Fruit fly (Drosophila melanogaster) whole organism, embryonic: ENCODE data around the gene Cep164.

Experiments used
- BEAF-32 ChIP-seq: fragments of 200-800 bp; sonication (Bioruptor generic); optimal IDR thresholded peaks from 3 replicates; lab custom pipeline; 2017; ENCODE audit warnings: missing biosample characterization, missing genetic modification characterization, mild to moderate bottlenecking, moderate library complexity, missing genetic modification reagents
- CG11093 ChIP-seq: fragments of 200-800 bp; sonication (Bioruptor generic); IDR thresholded peaks from 3 replicates; pipeline ENCODE4 v1.3.6; 2022; ENCODE audit warnings: missing biosample characterization, missing genetic modification characterization
- CG11723 ChIP-seq: fragments of 200-800 bp; sonication (Bioruptor generic); optimal IDR thresholded peaks from 2 replicates; lab custom pipeline; 2017; ENCODE audit warnings: missing biosample characterization, mild to moderate bottlenecking, missing genetic modification characterization
- CG12236 ChIP-seq: fragments of 200-800 bp; sonication (Bioruptor generic); optimal IDR thresholded peaks from 2 replicates; lab custom pipeline; 2016; ENCODE audit warnings: missing biosample characterization, missing genetic modification characterization
- CG15269 ChIP-seq: fragments of 200-800 bp; sonication (Bioruptor generic); optimal IDR thresholded peaks from 2 replicates; lab custom pipeline; 2018; ENCODE audit warnings: missing biosample characterization, mild to moderate bottlenecking, missing genetic modification characterization, moderate library complexity
- CG15479 ChIP-seq: fragments of 200-800 bp; sonication (Bioruptor generic); optimal IDR thresholded peaks from 3 replicates; lab custom pipeline; 2019; ENCODE audit warnings: missing biosample characterization, mild to moderate bottlenecking, missing genetic modification characterization, moderate library complexity
- CG1792 ChIP-seq: fragments of 200-800 bp; sonication (Bioruptor generic); optimal IDR thresholded peaks from 2 replicates; lab custom pipeline; 2016; ENCODE audit warnings: missing biosample characterization, missing genetic modification characterization
- CG2202 ChIP-seq: fragments of 200-800 bp; sonication (Bioruptor generic); optimal IDR thresholded peaks from 2 replicates; lab custom pipeline; 2018; ENCODE audit warnings: missing biosample characterization, mild to moderate bottlenecking, missing genetic modification characterization
- CG32767 ChIP-seq: fragments of 200-800 bp; sonication (Bioruptor generic); IDR thresholded peaks from 2 replicates; pipeline ENCODE4 v1.3.6; 2022; ENCODE audit warnings: missing biosample characterization, missing genetic modification characterization
- CG34422 ChIP-seq: fragments of 200-800 bp; sonication (Bioruptor generic); IDR thresholded peaks from 3 replicates; pipeline ENCODE4 v1.3.6; 2022; ENCODE audit warnings: missing biosample characterization, missing genetic modification characterization
- CG4360 ChIP-seq: fragments of 200-800 bp; sonication (Bioruptor generic); IDR thresholded peaks from 2 replicates; pipeline ENCODE4 v1.3.6; 2022; ENCODE audit warnings: missing biosample characterization, missing genetic modification characterization
- CG5953 ChIP-seq: fragments of 200-800 bp; sonication (Bioruptor generic); IDR thresholded peaks from 2 replicates; pipeline ENCODE4 v1.3.6; 2022; ENCODE audit warnings: missing biosample characterization, missing genetic modification characterization
- CG7271 ChIP-seq: fragments of 200-800 bp; sonication (Bioruptor generic); optimal IDR thresholded peaks from 2 replicates; lab custom pipeline; 2018; ENCODE audit warnings: missing biosample characterization, mild to moderate bottlenecking, missing genetic modification characterization, moderate library complexity
- CG7928 ChIP-seq: fragments of 200-800 bp; sonication (Bioruptor generic); optimal IDR thresholded peaks from 2 replicates; lab custom pipeline; 2017; ENCODE audit warnings: missing biosample characterization, mild to moderate bottlenecking, missing genetic modification characterization
- CG8944 ChIP-seq: fragments of 200-800 bp; sonication (Bioruptor generic); optimal IDR thresholded peaks from 3 replicates; lab custom pipeline; 2016; ENCODE audit warnings: missing biosample characterization, missing genetic modification characterization
- CG9817 ChIP-seq: fragments of 200-800 bp; sonication (Bioruptor generic); optimal IDR thresholded peaks from 2 replicates; lab custom pipeline; 2018; ENCODE audit warnings: missing biosample characterization, mild to moderate bottlenecking, missing genetic modification characterization, moderate library complexity
- Dip2 ChIP-seq: fragments of 200-800 bp; sonication (Bioruptor generic); IDR thresholded peaks from 2 replicates; pipeline ENCODE4 v1.3.6; 2022; ENCODE audit warnings: missing biosample characterization, missing genetic modification characterization
- Dll ChIP-seq: fragments of 200-800 bp; sonication (Bioruptor generic); IDR thresholded peaks from 4 replicates; pipeline ENCODE4 v1.3.6; 2022; ENCODE audit warnings: missing biosample characterization, missing genetic modification characterization; ENCODE audit not compliant: partially characterized antibody
- Gsc ChIP-seq: fragments of 200-800 bp; sonication (Bioruptor generic); IDR thresholded peaks from 2 replicates; pipeline ENCODE4 v1.3.6; 2022; ENCODE audit warnings: missing biosample characterization, missing genetic modification characterization
- HLH4C ChIP-seq: fragments of 200-800 bp; sonication (Bioruptor generic); IDR thresholded peaks from 3 replicates; pipeline ENCODE4 v1.3.6; 2022; ENCODE audit warnings: missing biosample characterization, missing genetic modification characterization; ENCODE audit not compliant: partially characterized antibody
- Hr3 ChIP-seq: fragments of 200-800 bp; sonication (Bioruptor generic); optimal IDR thresholded peaks from 3 replicates; lab custom pipeline; 2016; ENCODE audit warnings: missing biosample characterization, missing genetic modification characterization
- Lpt ChIP-seq: fragments of >200 bp; optimal IDR thresholded peaks from 2 replicates; lab custom pipeline; 2018; ENCODE audit warnings: missing biosample characterization, missing genetic modification characterization
- MESR4 ChIP-seq: fragments of 200-800 bp; sonication (Bioruptor generic); optimal IDR thresholded peaks from 2 replicates; lab custom pipeline; 2018; ENCODE audit warnings: missing biosample characterization, mild to moderate bottlenecking, missing genetic modification characterization, moderate library complexity
- Mad ChIP-seq: fragments of 200-800 bp; sonication (Bioruptor generic); optimal IDR thresholded peaks from 2 replicates; lab custom pipeline; 2016; ENCODE audit warnings: missing biosample characterization, missing genetic modification characterization
- Meics ChIP-seq: fragments of 200-800 bp; sonication (Bioruptor generic); optimal IDR thresholded peaks from 2 replicates; lab custom pipeline; 2017; ENCODE audit warnings: missing biosample characterization, mild to moderate bottlenecking, missing genetic modification characterization
- Nf-YA ChIP-seq: fragments of 200-800 bp; sonication (Bioruptor generic); IDR thresholded peaks from 2 replicates; pipeline ENCODE4 v1.3.6; 2022; ENCODE audit warnings: missing biosample characterization, missing genetic modification characterization
- Nf-YB ChIP-seq: fragments of 200-800 bp; sonication (Bioruptor generic); optimal IDR thresholded peaks from 3 replicates; lab custom pipeline; 2019; ENCODE audit warnings: missing biosample characterization, mild to moderate bottlenecking, missing genetic modification characterization, moderate library complexity
- Pdp1 ChIP-seq, 2 experiments: fragments of 200-800 bp; sonication (Bioruptor generic); optimal IDR thresholded peaks; 3 replicates each; lab custom pipeline; 2016; ENCODE audit warnings: missing biosample characterization in 2 of 2, missing genetic modification characterization in 2 of 2, mild to moderate bottlenecking in 1 of 2, moderate library complexity in 1 of 2
- Spps ChIP-seq: fragments of 200-800 bp; sonication (Bioruptor generic); optimal IDR thresholded peaks from 2 replicates; lab custom pipeline; 2018; ENCODE audit warnings: missing biosample characterization, mild to moderate bottlenecking, missing genetic modification characterization
- bbx ChIP-seq: fragments of 200-800 bp; sonication (Bioruptor generic); IDR thresholded peaks from 2 replicates; pipeline ENCODE4 v1.3.6; 2022; ENCODE audit warnings: missing biosample characterization, missing genetic modification characterization; ENCODE audit not compliant: partially characterized antibody
- cas ChIP-seq: fragments of 200-800 bp; sonication (Bioruptor generic); IDR thresholded peaks from 2 replicates; pipeline ENCODE4 v1.3.6; 2022; ENCODE audit warnings: missing biosample characterization, missing genetic modification characterization
- cg ChIP-seq: fragments of 200-800 bp; sonication (Bioruptor generic); optimal IDR thresholded peaks from 3 replicates; lab custom pipeline; 2019; ENCODE audit warnings: missing biosample characterization, mild to moderate bottlenecking, missing genetic modification characterization, moderate library complexity
- chinmo ChIP-seq: fragments of 200-800 bp; sonication (Bioruptor generic); IDR thresholded peaks from 4 replicates; pipeline ENCODE4 v1.3.6; 2022; ENCODE audit warnings: missing biosample characterization, missing genetic modification characterization; ENCODE audit not compliant: partially characterized antibody
- chm ChIP-seq: fragments of 200-800 bp; sonication (Bioruptor generic); IDR thresholded peaks from 2 replicates; pipeline ENCODE4 v1.3.6; 2022; ENCODE audit warnings: missing biosample characterization, missing genetic modification characterization
- emc ChIP-seq: fragments of 200-800 bp; sonication (Bioruptor generic); optimal IDR thresholded peaks from 2 replicates; lab custom pipeline; 2016; ENCODE audit warnings: missing biosample characterization, missing genetic modification characterization
- inv ChIP-seq: fragments of 200-800 bp; sonication (Bioruptor generic); IDR thresholded peaks from 2 replicates; pipeline ENCODE4 v1.3.6; 2022; ENCODE audit warnings: missing biosample characterization, missing genetic modification characterization; ENCODE audit not compliant: partially characterized antibody
- jing ChIP-seq: fragments of 200-800 bp; sonication (Bioruptor generic); optimal IDR thresholded peaks from 2 replicates; lab custom pipeline; 2018; ENCODE audit warnings: missing biosample characterization, mild to moderate bottlenecking, missing genetic modification characterization
- lmd ChIP-seq: fragments of 200-800 bp; sonication (Bioruptor generic); IDR thresholded peaks from 2 replicates; pipeline ENCODE4 v1.3.6; 2022; ENCODE audit warnings: missing biosample characterization, missing genetic modification characterization
- lov ChIP-seq, 2 experiments: fragments of 200-800 bp in 1 of 2; fragments of >200 bp in 1 of 2; sonication (Bioruptor generic) in 1 of 2; IDR thresholded peaks in 1 of 2; optimal IDR thresholded peaks in 1 of 2; 2 replicates in 1 of 2; 3 replicates in 1 of 2; pipeline versions ENCODE4 v1.3.6 to Lab custom; 2017 to 2022; ENCODE audit warnings: missing biosample characterization in 1 of 2, missing genetic modification characterization in 1 of 2
- nerfin-2 ChIP-seq: fragments of 200-800 bp; sonication (Bioruptor generic); IDR thresholded peaks from 2 replicates; pipeline ENCODE4 v1.3.6; 2022; ENCODE audit warnings: missing biosample characterization, missing genetic modification characterization; ENCODE audit not compliant: partially characterized antibody
- org-1 ChIP-seq: fragments of 200-800 bp; sonication (Bioruptor generic); optimal IDR thresholded peaks from 2 replicates; lab custom pipeline; 2017; ENCODE audit warnings: missing biosample characterization, missing genetic modification characterization
- pum ChIP-seq: fragments of 200-800 bp; sonication (Bioruptor generic); optimal IDR thresholded peaks from 2 replicates; lab custom pipeline; 2016; ENCODE audit warnings: missing biosample characterization, missing genetic modification characterization
- pzg ChIP-seq: fragments of 200-800 bp; sonication (Bioruptor generic); optimal IDR thresholded peaks from 3 replicates; lab custom pipeline; 2018; ENCODE audit warnings: missing biosample characterization, mild to moderate bottlenecking, missing genetic modification characterization, moderate library complexity
- repo ChIP-seq: fragments of 200-800 bp; sonication (Bioruptor generic); optimal IDR thresholded peaks from 2 replicates; lab custom pipeline; 2016; ENCODE audit warnings: missing biosample characterization, missing genetic modification characterization
- slbo ChIP-seq: fragments of 200-800 bp; sonication (Bioruptor generic); IDR thresholded peaks from 2 replicates; pipeline ENCODE4 v1.3.6; 2022; ENCODE audit warnings: missing biosample characterization, missing genetic modification characterization
- trem ChIP-seq: fragments of 200-800 bp; optimal IDR thresholded peaks from 3 replicates; lab custom pipeline; 2019; ENCODE audit warnings: missing biosample characterization, mild to moderate bottlenecking, missing genetic modification characterization, moderate library complexity
- tup ChIP-seq: fragments of 200-800 bp; sonication (Bioruptor generic); optimal IDR thresholded peaks from 2 replicates; lab custom pipeline; 2016; ENCODE audit warnings: missing biosample characterization, mild to moderate bottlenecking, missing genetic modification characterization, moderate library complexity

Gene Cep164

DNA sequence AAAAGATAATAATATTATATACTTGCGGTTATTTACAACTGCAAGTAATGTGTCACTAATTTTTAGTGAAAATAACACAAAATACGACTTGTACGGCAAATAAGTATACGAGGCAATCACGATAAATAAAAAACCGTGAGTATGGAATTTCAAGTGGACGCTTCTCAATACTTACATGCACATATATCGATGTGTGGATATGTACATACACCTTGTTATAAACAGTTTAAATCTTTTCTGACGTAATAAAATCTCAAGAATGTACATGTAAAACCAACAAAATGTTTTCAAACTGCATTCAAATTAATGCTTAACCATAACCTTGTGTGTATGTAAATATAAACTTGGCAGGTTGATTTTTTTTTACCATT, 9.8 kb upstream of the Cep164 start (continued):
- no peak for TF ChIP-seq org-1 (GFP tag; lab: Kevin White, UChicago)
- no peak for TF ChIP-seq CG4360 (GFP tag; lab: Robert Waterston, UW)
- TF ChIP-seq CG12236 (GFP tag; lab: Kevin White, UChicago), result no peak
- TF ChIP-seq CG8944 (GFP tag; lab: Kevin White, UChicago), result no peak
- TF ChIP-seq BEAF-32, result no peak
- TF ChIP-seq CG7928 (GFP tag; lab: Kevin White, UChicago), result no peak
- TF ChIP-seq emc (GFP tag; lab: Kevin White, UChicago), result no peak
- no peak for TF ChIP-seq CG15479 (GFP tag; lab: Kevin White, UChicago)
- TF ChIP-seq Nf-YA (GFP tag; lab: Robert Waterston, UW), result no peak
- TF ChIP-seq lov (optimal IDR thresholded peaks at IDR 0.05; lab: Kevin White, UChicago), result no peak
- no peak for TF ChIP-seq lov (GFP tag; IDR thresholded peaks at IDR 0.05; lab: Robert Waterston, UW)
- 0 out of 4 replicates have a peak, but pooled peaks have one; percentile 60 for TF ChIP-seq chinmo (GFP tag; lab: Robert Waterston, UW)
- no peak for TF ChIP-seq Nf-YB (GFP tag; lab: Kevin White, UChicago)
- no peak for TF ChIP-seq jing (GFP tag; lab: Kevin White, UChicago)
- no peak for TF ChIP-seq CG1792
- 0 out of 4 replicates have a peak, but pooled peaks have one; percentile 21 for TF ChIP-seq Dll (GFP tag; lab: Robert Waterston, UW)
- TF ChIP-seq CG15269 (tag; lab: Kevin White, UChicago), result no peak
- peak in 1 of 2 experiments; percentile 62 for TF ChIP-seq Pdp1 (GFP tag; optimal IDR thresholded peaks at IDR 0.05; lab: Kevin White, UChicago)
- TF ChIP-seq cg (GFP tag; lab: Kevin White, UChicago), result peak; percentile 41
- peak; percentile 72 for TF ChIP-seq MESR4 (GFP tag; lab: Kevin White, UChicago)
- no peak for TF ChIP-seq slbo
- TF ChIP-seq inv (GFP tag; lab: Robert Waterston, UW), result 0 out of 2 replicates have a peak, but pooled peaks have one; percentile 4
- TF ChIP-seq CG9817 (tag; lab: Kevin White, UChicago), result no peak
- TF ChIP-seq CG32767 (GFP tag; lab: Robert Waterston, UW), result peak; percentile 52; the same call in 1 of the 2 replicates
- no peak for TF ChIP-seq Spps (tag; lab: Kevin White, UChicago)
- peak; percentile 6 for TF ChIP-seq pzg (GFP tag; lab: Kevin White, UChicago)

- TF ChIP-seq Hr3 (no peak), trem (tag; lab: Kevin White, UChicago) (no peak), Lpt (GFP tag; lab: Kevin White, UChicago) (no peak), CG5953 (GFP tag; lab: Robert Waterston, UW) (no peak), chm (no peak), CG7271 (tag; lab: Kevin White, UChicago) (no peak), pum (GFP tag; lab: Kevin White, UChicago) (no peak), Mad (GFP tag; lab: Kevin White, UChicago) (no peak), Dip2 (no peak), CG2202 (tag; lab: Kevin White, UChicago) (no peak), tup (GFP tag; lab: Kevin White, UChicago) (no peak), CG11093 (GFP tag; lab: Robert Waterston, UW) (no peak), Meics (no peak), repo (GFP tag; lab: Kevin White, UChicago) (no peak), HLH4C (GFP tag; lab: Robert Waterston, UW) (peak; percentile 86), CG11723 (GFP tag; lab: Kevin White, UChicago) (no peak), cas (no peak), Gsc (GFP tag; lab: Robert Waterston, UW) (no peak), lov (optimal IDR thresholded peaks at IDR 0.05; lab: Kevin White, UChicago) (no peak), lov (GFP tag; IDR thresholded peaks at IDR 0.05; lab: Robert Waterston, UW) (no peak), lmd (GFP tag; lab: Robert Waterston, UW) (no peak), cg (GFP tag; lab: Kevin White, UChicago) (no peak), bbx (GFP tag; lab: Robert Waterston, UW) (peak; percentile 86), CG34422 (GFP tag; lab: Robert Waterston, UW) (no peak; the same call in 2 of the 3 replicates), nerfin-2 (GFP tag; lab: Robert Waterston, UW) (peak; percentile 86)
Measured at dm6 chrX:15991618-15992526, 9.1 kb upstream of the Cep164 start, which contains the start of the genes CG46312, eIF5 and exd. CG46312 (minus strand) TSS chrX:15991974. eIF5 (minus strand) TSS chrX:15991974. exd (plus strand) TSS chrX:15992468.
